Worm (Caenorhabditis elegans) whole organism, L3 larva: ENCODE measurements around the gene C38D9.2.

Source experiments
- ama-1 ChIP-seq: fragments of 150-350 bp; optimal IDR thresholded peaks from 2 replicates; lab custom pipeline; 2018
- elt-2 ChIP-seq: sonication (generic microtip); optimal IDR thresholded peaks from 2 replicates; lab custom pipeline; 2016; ENCODE audit warnings: missing genetic modification reagents, mild to moderate bottlenecking, missing genetic modification characterization, missing compliant biosample characterization
- nfya-1 ChIP-seq: sonication (generic microtip); optimal IDR thresholded peaks from 2 replicates; lab custom pipeline; 2017; ENCODE audit warnings: missing genetic modification characterization, mild to moderate bottlenecking, missing compliant biosample characterization, antibody characterized with exemption, moderate library complexity; ENCODE audit not compliant: insufficient read depth
- nhr-76 ChIP-seq: fragments of 150-350 bp; sonication (generic microtip); optimal IDR thresholded peaks from 5 replicates; lab custom pipeline; 2014; ENCODE audit warnings: missing biosample characterization, missing genetic modification characterization
- pha-4 ChIP-seq: fragments of 150-350 bp; optimal IDR thresholded peaks from 2 replicates; lab custom pipeline; 2014; ENCODE audit warnings: missing biosample characterization, missing genetic modification reagents, missing genetic modification characterization
- skn-1 ChIP-seq: fragments of 150-350 bp; optimal IDR thresholded peaks from 2 replicates; lab custom pipeline; 2014; ENCODE audit warnings: missing biosample characterization, missing genetic modification characterization
- unc-39 ChIP-seq: sonication (generic microtip); optimal IDR thresholded peaks from 4 replicates; lab custom pipeline; 2017; ENCODE audit warnings: missing biosample characterization, missing genetic modification characterization
- ztf-4 ChIP-seq: fragments of 150-350 bp; optimal IDR thresholded peaks from 2 replicates; lab custom pipeline; 2014; ENCODE audit warnings: missing biosample characterization, missing genetic modification characterization

DNA sequence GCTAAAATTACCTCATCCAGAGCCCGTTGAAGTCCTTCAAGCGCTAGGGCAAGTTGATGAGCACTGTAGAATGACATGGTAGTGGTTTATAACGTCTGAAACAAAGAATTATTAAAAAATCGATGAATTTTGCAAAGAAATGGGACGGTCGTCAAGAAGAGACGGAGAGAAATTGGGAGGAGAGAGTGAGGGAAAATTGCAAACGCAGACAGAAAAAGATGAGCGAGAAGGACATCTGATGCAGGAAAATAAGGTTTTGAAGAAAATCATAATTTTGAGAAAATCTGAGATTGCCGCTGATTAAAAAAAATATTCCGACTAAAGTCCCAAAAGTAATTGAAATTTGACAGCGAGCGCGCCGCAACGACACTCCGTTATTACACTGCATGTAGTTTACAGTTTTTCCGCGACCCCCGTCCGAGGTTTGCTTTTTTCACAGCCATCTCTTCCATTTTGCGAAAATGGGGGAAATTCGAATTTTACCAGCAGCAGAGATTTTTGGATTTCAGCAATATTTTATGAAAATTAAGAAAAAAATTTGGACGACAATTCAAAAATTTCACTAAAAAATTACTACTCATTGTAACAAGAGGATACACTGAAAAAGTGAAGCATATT, 28.6 kb upstream of the C38D9.2 start, which contains the start of gene C18D4.6:
- TF ChIP-seq unc-39 (tag; lab: Kevin White, UChicago) = no peak
- TF ChIP-seq nhr-76 (tag; lab: Kevin White, UChicago) = no peak
- TF ChIP-seq nfya-1 (tag; lab: Kevin White, UChicago) = no peak
- TF ChIP-seq ama-1 (lab: Kevin White, UChicago) = no peak
- no peak for TF ChIP-seq skn-1 (tag; lab: Kevin White, UChicago)
- no peak for TF ChIP-seq ztf-4 (tag; lab: Kevin White, UChicago)
- no peak for TF ChIP-seq elt-2 (tag; lab: Kevin White, UChicago)
- peak; percentile 23 for TF ChIP-seq pha-4 (tag; lab: Kevin White, UChicago)
